Fruit fly (Drosophila melanogaster) whole organism, embryonic: Measurements from ENCODE around the gene CG3091.

Experiments
- Abd-B ChIP-seq: fragments of 200-800 bp; sonication (Bioruptor generic); optimal IDR thresholded peaks from 2 replicates; lab custom pipeline; 2018; ENCODE audit warnings: missing biosample characterization, mild to moderate bottlenecking, missing genetic modification characterization, moderate library complexity
- CG10431 ChIP-seq: fragments of 200-800 bp; sonication (Bioruptor generic); optimal IDR thresholded peaks from 3 replicates; lab custom pipeline; 2018; ENCODE audit warnings: missing biosample characterization, mild to moderate bottlenecking, missing genetic modification characterization
- CG10543 ChIP-seq: fragments of 200-800 bp; sonication (Bioruptor generic); optimal IDR thresholded peaks from 3 replicates; lab custom pipeline; 2017; ENCODE audit warnings: missing biosample characterization, mild to moderate bottlenecking, missing genetic modification characterization, moderate library complexity
- CG10565 ChIP-seq: fragments of 200-800 bp; sonication (Bioruptor generic); optimal IDR thresholded peaks from 3 replicates; lab custom pipeline; 2016; ENCODE audit warnings: missing biosample characterization, mild to moderate bottlenecking, missing genetic modification characterization
- CG11398 ChIP-seq: fragments of 200-800 bp; sonication (Bioruptor generic); optimal IDR thresholded peaks from 2 replicates; lab custom pipeline; 2016; ENCODE audit warnings: missing biosample characterization, missing genetic modification characterization
- CG14667 ChIP-seq: fragments of 200-800 bp; sonication (Bioruptor generic); IDR thresholded peaks from 2 replicates; pipeline ENCODE4 v1.3.6; 2022; ENCODE audit warnings: missing biosample characterization, missing genetic modification characterization
- CG15269 ChIP-seq: fragments of 200-800 bp; sonication (Bioruptor generic); optimal IDR thresholded peaks from 2 replicates; lab custom pipeline; 2018; ENCODE audit warnings: missing biosample characterization, mild to moderate bottlenecking, missing genetic modification characterization, moderate library complexity
- CG15479 ChIP-seq: fragments of 200-800 bp; sonication (Bioruptor generic); optimal IDR thresholded peaks from 3 replicates; lab custom pipeline; 2019; ENCODE audit warnings: missing biosample characterization, mild to moderate bottlenecking, missing genetic modification characterization, moderate library complexity
- CG17186 ChIP-seq: fragments of 200-800 bp; sonication (Bioruptor generic); optimal IDR thresholded peaks from 3 replicates; lab custom pipeline; 2017; ENCODE audit warnings: missing biosample characterization, missing genetic modification reagents, missing genetic modification characterization
- CG17359 ChIP-seq: fragments of 200-800 bp; sonication (Bioruptor generic); optimal IDR thresholded peaks from 3 replicates; lab custom pipeline; 2018; ENCODE audit warnings: missing biosample characterization, mild to moderate bottlenecking, missing genetic modification characterization, moderate library complexity
- CG17802 ChIP-seq: fragments of 200-800 bp; sonication (Bioruptor generic); optimal IDR thresholded peaks from 2 replicates; lab custom pipeline; 2018; ENCODE audit warnings: missing biosample characterization, mild to moderate bottlenecking, missing genetic modification characterization, moderate library complexity
- CG3065 ChIP-seq: fragments of 200-800 bp; sonication (Bioruptor generic); optimal IDR thresholded peaks from 2 replicates; lab custom pipeline; 2016; ENCODE audit warnings: missing biosample characterization, missing genetic modification characterization
- CG33213 ChIP-seq: fragments of 200-800 bp; sonication (Bioruptor generic); optimal IDR thresholded peaks from 3 replicates; lab custom pipeline; 2016; ENCODE audit warnings: missing biosample characterization, missing genetic modification characterization
- CG33557 ChIP-seq: fragments of 200-800 bp; sonication (Bioruptor generic); optimal IDR thresholded peaks from 2 replicates; lab custom pipeline; 2019; ENCODE audit warnings: missing biosample characterization, mild to moderate bottlenecking, missing genetic modification characterization, moderate library complexity
- CG42726 ChIP-seq: fragments of 200-800 bp; sonication (Bioruptor generic); IDR thresholded peaks from 2 replicates; pipeline ENCODE4 v1.3.6; 2022; ENCODE audit warnings: missing biosample characterization, missing genetic modification characterization; ENCODE audit not compliant: partially characterized antibody
- CG4282 ChIP-seq: fragments of 200-800 bp; sonication (Bioruptor generic); optimal IDR thresholded peaks from 2 replicates; lab custom pipeline; 2016; ENCODE audit warnings: missing biosample characterization, missing genetic modification characterization
- CG4424 ChIP-seq: fragments of 200-800 bp; sonication (Bioruptor generic); optimal IDR thresholded peaks from 3 replicates; lab custom pipeline; 2016; ENCODE audit warnings: missing biosample characterization, missing genetic modification characterization
- CG4707 ChIP-seq: fragments of 200-800 bp; sonication (Bioruptor generic); optimal IDR thresholded peaks from 2 replicates; lab custom pipeline; 2018; ENCODE audit warnings: missing biosample characterization, mild to moderate bottlenecking, missing genetic modification characterization, moderate library complexity
- CG5180 ChIP-seq: fragments of 200-800 bp; sonication (Bioruptor generic); optimal IDR thresholded peaks from 3 replicates; lab custom pipeline; 2017; ENCODE audit warnings: missing biosample characterization, missing genetic modification characterization, mild to moderate bottlenecking, moderate library complexity, missing genetic modification reagents
- CG6272 ChIP-seq: fragments of 200-800 bp; sonication (Bioruptor generic); IDR thresholded peaks from 2 replicates; pipeline ENCODE4 v1.3.6; 2022; ENCODE audit warnings: missing biosample characterization, missing genetic modification characterization
- CG6683 ChIP-seq: fragments of 200-800 bp; sonication (Bioruptor generic); optimal IDR thresholded peaks from 2 replicates; lab custom pipeline; 2017; ENCODE audit warnings: missing biosample characterization, mild to moderate bottlenecking, missing genetic modification characterization, missing genetic modification reagents
- CG7556 ChIP-seq: fragments of 200-800 bp; sonication (Bioruptor generic); optimal IDR thresholded peaks from 2 replicates; lab custom pipeline; 2017; ENCODE audit warnings: missing biosample characterization, mild to moderate bottlenecking, missing genetic modification characterization
- CG7928 ChIP-seq: fragments of 200-800 bp; sonication (Bioruptor generic); optimal IDR thresholded peaks from 2 replicates; lab custom pipeline; 2017; ENCODE audit warnings: missing biosample characterization, mild to moderate bottlenecking, missing genetic modification characterization
- CG8478 ChIP-seq: fragments of >200 bp; optimal IDR thresholded peaks from 2 replicates; lab custom pipeline; 2018
- Deaf1 ChIP-seq: fragments of 200-800 bp; optimal IDR thresholded peaks from 3 replicates; lab custom pipeline; 2019; ENCODE audit warnings: missing biosample characterization, mild to moderate bottlenecking, missing genetic modification characterization, moderate library complexity
- Dek ChIP-seq: fragments of 200-800 bp; sonication (Bioruptor generic); optimal IDR thresholded peaks from 3 replicates; lab custom pipeline; 2019; ENCODE audit warnings: missing biosample characterization, mild to moderate bottlenecking, missing genetic modification characterization, moderate library complexity
- Gsc ChIP-seq: fragments of 200-800 bp; sonication (Bioruptor generic); IDR thresholded peaks from 2 replicates; pipeline ENCODE4 v1.3.6; 2022; ENCODE audit warnings: missing biosample characterization, missing genetic modification characterization
- HLH3B ChIP-seq: fragments of 200-800 bp; sonication (Bioruptor generic); IDR thresholded peaks from 2 replicates; pipeline ENCODE4 v1.3.6; 2022; ENCODE audit warnings: missing biosample characterization, missing genetic modification characterization
- HmgZ ChIP-seq: fragments of 200-800 bp; sonication (Bioruptor generic); optimal IDR thresholded peaks from 2 replicates; lab custom pipeline; 2018; ENCODE audit warnings: missing biosample characterization, mild to moderate bottlenecking, missing genetic modification characterization
- Hr39 ChIP-seq: fragments of >200 bp; optimal IDR thresholded peaks from 2 replicates; lab custom pipeline; 2017
- MBD-R2 ChIP-seq: fragments of 200-800 bp; sonication (Bioruptor generic); IDR thresholded peaks from 2 replicates; pipeline ENCODE4 v1.3.6; 2022; ENCODE audit warnings: missing biosample characterization, missing genetic modification characterization
- Mrtf ChIP-seq: fragments of 200-800 bp; sonication (Bioruptor generic); IDR thresholded peaks from 3 replicates; pipeline ENCODE4 v1.3.6; 2022; ENCODE audit warnings: missing biosample characterization, missing genetic modification characterization
- Rfx ChIP-seq: fragments of 200-800 bp; sonication (Bioruptor generic); IDR thresholded peaks from 2 replicates; pipeline ENCODE4 v1.3.6; 2022; ENCODE audit warnings: missing biosample characterization, missing genetic modification characterization
- Tbp ChIP-seq: fragments of >200 bp; optimal IDR thresholded peaks from 2 replicates; lab custom pipeline; 2018; ENCODE audit warnings: missing biosample characterization, missing genetic modification characterization
- bigmax ChIP-seq: fragments of 200-800 bp; sonication (Bioruptor generic); optimal IDR thresholded peaks from 2 replicates; lab custom pipeline; 2018; ENCODE audit warnings: missing biosample characterization, mild to moderate bottlenecking, missing genetic modification characterization
- bsh ChIP-seq, 2 experiments: fragments of 200-800 bp; sonication (Bioruptor generic); optimal IDR thresholded peaks; 2 replicates each; lab custom pipeline; 2017 to 2018; ENCODE audit warnings: mild to moderate bottlenecking in 2 of 2, missing biosample characterization in 2 of 2, missing genetic modification characterization in 2 of 2, moderate library complexity in 1 of 2
- dm ChIP-seq: fragments of 200-800 bp; sonication (Bioruptor generic); optimal IDR thresholded peaks from 3 replicates; lab custom pipeline; 2016; ENCODE audit warnings: missing biosample characterization, missing genetic modification characterization
- fu2 ChIP-seq: fragments of 200-800 bp; sonication (Bioruptor generic); optimal IDR thresholded peaks from 2 replicates; lab custom pipeline; 2016; ENCODE audit warnings: missing biosample characterization, missing genetic modification characterization
- gfzf ChIP-seq: fragments of 200-800 bp; sonication (Bioruptor generic); optimal IDR thresholded peaks from 2 replicates; lab custom pipeline; 2016; ENCODE audit warnings: missing biosample characterization, mild to moderate bottlenecking, missing genetic modification characterization, moderate library complexity
- h ChIP-seq: fragments of >200 bp; optimal IDR thresholded peaks from 2 replicates; lab custom pipeline; 2017
- hb ChIP-seq: fragments of 200-800 bp; sonication (Bioruptor generic); IDR thresholded peaks from 3 replicates; pipeline ENCODE4 v1.3.6; 2022; ENCODE audit warnings: missing biosample characterization, missing genetic modification characterization; ENCODE audit not compliant: partially characterized antibody
- lbe ChIP-seq: fragments of 200-800 bp; sonication (Bioruptor generic); optimal IDR thresholded peaks from 2 replicates; lab custom pipeline; 2016; ENCODE audit warnings: missing biosample characterization, mild to moderate bottlenecking, missing genetic modification characterization
- luna ChIP-seq: fragments of 200-800 bp; sonication (Bioruptor generic); optimal IDR thresholded peaks from 2 replicates; lab custom pipeline; 2016; ENCODE audit warnings: missing biosample characterization, missing genetic modification characterization
- nerfin-2 ChIP-seq: fragments of 200-800 bp; sonication (Bioruptor generic); IDR thresholded peaks from 2 replicates; pipeline ENCODE4 v1.3.6; 2022; ENCODE audit warnings: missing biosample characterization, missing genetic modification characterization; ENCODE audit not compliant: partially characterized antibody
- pb ChIP-seq: fragments of 200-800 bp; sonication (Bioruptor generic); optimal IDR thresholded peaks from 3 replicates; lab custom pipeline; 2016; ENCODE audit warnings: missing biosample characterization, missing genetic modification characterization
- pnt ChIP-seq: fragments of 200-800 bp; sonication (Bioruptor generic); optimal IDR thresholded peaks from 3 replicates; lab custom pipeline; 2016; ENCODE audit warnings: missing biosample characterization, missing genetic modification characterization
- tio ChIP-seq: fragments of 200-800 bp; sonication (Bioruptor generic); optimal IDR thresholded peaks from 2 replicates; lab custom pipeline; 2017; ENCODE audit warnings: missing biosample characterization, missing genetic modification characterization, inconsistent platforms
- tll ChIP-seq, 2 experiments: fragments of 200-800 bp in 1 of 2; fragments of >200 bp in 1 of 2; sonication (Bioruptor generic) in 1 of 2; optimal IDR thresholded peaks; 2 replicates each; lab custom pipeline; 2017 to 2019; ENCODE audit warnings: missing biosample characterization in 2 of 2, missing genetic modification characterization in 2 of 2, mild to moderate bottlenecking in 1 of 2, moderate library complexity in 1 of 2
- tna ChIP-seq: fragments of 200-800 bp; sonication (Bioruptor generic); IDR thresholded peaks from 2 replicates; pipeline ENCODE4 v1.3.6; 2022; ENCODE audit warnings: missing biosample characterization, missing genetic modification characterization; ENCODE audit not compliant: partially characterized antibody
- vvl ChIP-seq: fragments of 200-800 bp; sonication (Bioruptor generic); IDR thresholded peaks from 2 replicates; pipeline ENCODE4 v1.3.6; 2022; ENCODE audit warnings: missing biosample characterization, missing genetic modification characterization
- zen2 ChIP-seq: fragments of 200-800 bp; sonication (Bioruptor generic); IDR thresholded peaks from 3 replicates; pipeline ENCODE4 v1.3.6; 2022; ENCODE audit warnings: missing biosample characterization, missing genetic modification characterization; ENCODE audit not compliant: partially characterized antibody

CG3091 gene

DNA sequence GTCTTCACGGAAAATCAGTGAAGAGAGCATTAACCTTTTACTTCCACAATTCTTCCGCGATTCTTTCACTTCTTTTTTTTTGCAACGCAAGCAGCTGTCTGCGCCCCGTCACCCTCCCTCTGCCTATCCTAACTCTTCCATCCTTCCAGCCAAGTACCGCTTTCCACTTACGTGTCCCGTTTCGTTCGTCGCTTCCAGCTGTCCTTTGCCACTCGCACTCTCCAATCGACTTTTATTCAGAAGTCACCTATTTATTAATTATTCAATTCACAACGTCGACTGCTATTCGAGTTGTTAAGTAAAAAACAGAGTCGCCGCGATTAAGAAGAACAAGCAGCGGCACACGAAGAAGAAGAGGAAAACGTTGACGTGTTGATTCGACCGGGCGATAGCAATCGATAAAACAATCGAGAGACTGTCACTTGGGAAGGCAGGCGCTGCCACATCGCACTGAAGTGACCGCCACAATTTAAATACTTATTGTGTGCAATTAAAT lies 20.8 kb upstream of the CG3091 start, which contains the start of gene Grp170 (continued):
- TF ChIP-seq nerfin-2, result peak; percentile 67
- no peak for TF ChIP-seq CG6272 (GFP tag; lab: Robert Waterston, UW)
- TF ChIP-seq CG17802 (tag; lab: Kevin White, UChicago), result no peak
- TF ChIP-seq bigmax, result no peak
- TF ChIP-seq CG33213 (GFP tag; lab: Kevin White, UChicago), result no peak
- no peak for TF ChIP-seq pnt (GFP tag; lab: Kevin White, UChicago)
- TF ChIP-seq Tbp (GFP tag; lab: Kevin White, UChicago), result no peak
- TF ChIP-seq CG15269 (tag; lab: Kevin White, UChicago), result no peak
- no peak for TF ChIP-seq h (lab: Kevin White, UChicago)
- no peak for TF ChIP-seq CG17359 (tag; lab: Kevin White, UChicago)
- peak; percentile 8 for TF ChIP-seq CG10431 (GFP tag; lab: Kevin White, UChicago)
- no peak for TF ChIP-seq Deaf1 (tag; lab: Kevin White, UChicago)
- TF ChIP-seq MBD-R2, result peak; percentile 56; the same call in 1 of the 2 replicates
- no peak for TF ChIP-seq Hr39 (lab: Kevin White, UChicago)
- no peak for TF ChIP-seq CG8478 (lab: Kevin White, UChicago)
- TF ChIP-seq zen2, result peak; percentile 76
- peak in 1 of 2 experiments; percentile 52 for TF ChIP-seq tll (GFP tag; optimal IDR thresholded peaks at IDR 0.05; lab: Kevin White, UChicago)
- peak; percentile 25 for TF ChIP-seq HmgZ (tag; lab: Kevin White, UChicago)
- TF ChIP-seq hb (GFP tag; lab: Robert Waterston, UW), result peak; percentile 88
- peak; percentile 58 for TF ChIP-seq CG17186 (GFP tag; lab: Kevin White, UChicago)
- TF ChIP-seq CG11398, result no peak
- TF ChIP-seq CG10565 (GFP tag; lab: Kevin White, UChicago), result no peak
- TF ChIP-seq vvl (GFP tag; lab: Robert Waterston, UW), result no peak
- TF ChIP-seq CG15479, result no peak
- no peak for TF ChIP-seq CG3065 (GFP tag; lab: Kevin White, UChicago)
- peak; percentile 86 for TF ChIP-seq tna (GFP tag; lab: Robert Waterston, UW)
- TF ChIP-seq CG10543, result no peak
- TF ChIP-seq CG6683 (GFP tag; lab: Kevin White, UChicago), result peak; percentile 1
- no peak for TF ChIP-seq Dek
- TF ChIP-seq pb, result no peak
- no peak for TF ChIP-seq HLH3B (GFP tag; lab: Robert Waterston, UW)
- no peak for TF ChIP-seq CG7556
- no peak for TF ChIP-seq tio (GFP tag; lab: Kevin White, UChicago)
- peak; percentile 17 for TF ChIP-seq dm (GFP tag; lab: Kevin White, UChicago)
- TF ChIP-seq CG14667 (GFP tag; lab: Robert Waterston, UW), result no peak
- no peak for TF ChIP-seq Mrtf (GFP tag; lab: Robert Waterston, UW)
- no peak for TF ChIP-seq fu2 (GFP tag; lab: Kevin White, UChicago)
- no peak for TF ChIP-seq CG4424
- no peak for TF ChIP-seq lbe (GFP tag; lab: Kevin White, UChicago)
- TF ChIP-seq bsh (GFP tag; optimal IDR thresholded peaks at IDR 0.05; lab: Kevin White, UChicago), result no peak
- no peak for TF ChIP-seq CG4707 (GFP tag; lab: Kevin White, UChicago)
- TF ChIP-seq CG42726 (GFP tag; lab: Robert Waterston, UW), result peak; percentile 93
- TF ChIP-seq gfzf (GFP tag; lab: Kevin White, UChicago), result peak; percentile 25
- no peak for TF ChIP-seq Abd-B
- TF ChIP-seq CG4282 (GFP tag; lab: Kevin White, UChicago), result no peak
- TF ChIP-seq luna (GFP tag; lab: Kevin White, UChicago), result no peak
- no peak for TF ChIP-seq CG33557 (GFP tag; lab: Kevin White, UChicago)
- peak; percentile 25; the same call in 1 of the 2 replicates for TF ChIP-seq Rfx
- no peak for TF ChIP-seq Gsc (GFP tag; lab: Robert Waterston, UW)
- TF ChIP-seq CG5180, result no peak
- no peak for TF ChIP-seq CG7928 (GFP tag; lab: Kevin White, UChicago)
